Fruit fly (Drosophila melanogaster) whole organism, embryonic: ENCODE measurements around the gene GNBP1.

Experiments
- ATbp ChIP-seq: fragments of 200-800 bp; sonication (Bioruptor generic); optimal IDR thresholded peaks from 2 replicates; lab custom pipeline; 2017; ENCODE audit warnings: missing biosample characterization, mild to moderate bottlenecking, missing genetic modification characterization, missing genetic modification reagents
- B-H2 ChIP-seq: fragments of 200-800 bp; sonication (Bioruptor generic); optimal IDR thresholded peaks from 2 replicates; lab custom pipeline; 2018; ENCODE audit warnings: missing biosample characterization, mild to moderate bottlenecking, missing genetic modification characterization
- CG10274 ChIP-seq: fragments of 200-800 bp; sonication (Bioruptor generic); optimal IDR thresholded peaks from 3 replicates; lab custom pipeline; 2017; ENCODE audit warnings: missing biosample characterization, mild to moderate bottlenecking, missing genetic modification characterization
- CG10321 ChIP-seq: fragments of 200-800 bp; sonication (Bioruptor generic); IDR thresholded peaks from 2 replicates; pipeline ENCODE4 v1.3.6; 2022; ENCODE audit warnings: missing biosample characterization, missing genetic modification characterization
- CG10431 ChIP-seq: fragments of 200-800 bp; sonication (Bioruptor generic); optimal IDR thresholded peaks from 3 replicates; lab custom pipeline; 2018; ENCODE audit warnings: missing biosample characterization, mild to moderate bottlenecking, missing genetic modification characterization
- CG10543 ChIP-seq: fragments of 200-800 bp; sonication (Bioruptor generic); optimal IDR thresholded peaks from 3 replicates; lab custom pipeline; 2017; ENCODE audit warnings: missing biosample characterization, mild to moderate bottlenecking, missing genetic modification characterization, moderate library complexity
- CG12104 ChIP-seq: fragments of 200-800 bp; sonication (Bioruptor generic); optimal IDR thresholded peaks from 3 replicates; lab custom pipeline; 2016; ENCODE audit warnings: missing biosample characterization, missing genetic modification characterization
- CG12391 ChIP-seq: fragments of 200-800 bp; sonication (Bioruptor generic); optimal IDR thresholded peaks from 3 replicates; lab custom pipeline; 2018; ENCODE audit warnings: missing biosample characterization, mild to moderate bottlenecking, missing genetic modification characterization, moderate library complexity
- CG12744 ChIP-seq: fragments of 200-800 bp; sonication (Bioruptor generic); optimal IDR thresholded peaks from 2 replicates; lab custom pipeline; 2016; ENCODE audit warnings: missing biosample characterization, missing genetic modification characterization
- CG14014 ChIP-seq: fragments of 200-800 bp; sonication (Bioruptor generic); IDR thresholded peaks from 2 replicates; pipeline ENCODE4 v1.3.6; 2022; ENCODE audit warnings: missing biosample characterization, missing genetic modification characterization
- CG15479 ChIP-seq: fragments of 200-800 bp; sonication (Bioruptor generic); optimal IDR thresholded peaks from 3 replicates; lab custom pipeline; 2019; ENCODE audit warnings: missing biosample characterization, mild to moderate bottlenecking, missing genetic modification characterization, moderate library complexity
- CG1792 ChIP-seq: fragments of 200-800 bp; sonication (Bioruptor generic); optimal IDR thresholded peaks from 2 replicates; lab custom pipeline; 2016; ENCODE audit warnings: missing biosample characterization, missing genetic modification characterization
- CG3407 ChIP-seq: fragments of 200-800 bp; sonication (Bioruptor generic); optimal IDR thresholded peaks from 2 replicates; lab custom pipeline; 2018; ENCODE audit warnings: missing biosample characterization, mild to moderate bottlenecking, missing genetic modification characterization
- CG4360 ChIP-seq: fragments of 200-800 bp; sonication (Bioruptor generic); IDR thresholded peaks from 2 replicates; pipeline ENCODE4 v1.3.6; 2022; ENCODE audit warnings: missing biosample characterization, missing genetic modification characterization
- CG7271 ChIP-seq: fragments of 200-800 bp; sonication (Bioruptor generic); optimal IDR thresholded peaks from 2 replicates; lab custom pipeline; 2018; ENCODE audit warnings: missing biosample characterization, mild to moderate bottlenecking, missing genetic modification characterization, moderate library complexity
- CG7556 ChIP-seq: fragments of 200-800 bp; sonication (Bioruptor generic); optimal IDR thresholded peaks from 2 replicates; lab custom pipeline; 2017; ENCODE audit warnings: missing biosample characterization, mild to moderate bottlenecking, missing genetic modification characterization
- CG8089 ChIP-seq: fragments of 200-800 bp; sonication (Bioruptor generic); optimal IDR thresholded peaks from 3 replicates; lab custom pipeline; 2016; ENCODE audit warnings: missing biosample characterization, missing genetic modification characterization
- CHES-1-like ChIP-seq: fragments of 200-800 bp; sonication (Bioruptor generic); optimal IDR thresholded peaks from 2 replicates; lab custom pipeline; 2016; ENCODE audit warnings: missing biosample characterization, missing genetic modification characterization
- CrebB ChIP-seq: fragments of 200-800 bp; sonication (Bioruptor generic); optimal IDR thresholded peaks from 3 replicates; lab custom pipeline; 2018; ENCODE audit warnings: missing biosample characterization, mild to moderate bottlenecking, missing genetic modification characterization
- Eip74EF ChIP-seq, 2 experiments: fragments of 200-800 bp in 1 of 2; fragments of >200 bp in 1 of 2; sonication (Bioruptor generic) in 1 of 2; optimal IDR thresholded peaks; 2 replicates each; lab custom pipeline; 2017 to 2019; ENCODE audit warnings: missing biosample characterization in 2 of 2, missing genetic modification characterization in 2 of 2, mild to moderate bottlenecking in 1 of 2, moderate library complexity in 1 of 2
- HHEX ChIP-seq: fragments of 200-800 bp; sonication (Bioruptor generic); optimal IDR thresholded peaks from 3 replicates; lab custom pipeline; 2017; ENCODE audit warnings: missing biosample characterization, mild to moderate bottlenecking, missing genetic modification characterization, missing genetic modification reagents
- Hmr ChIP-seq: fragments of 200-800 bp; sonication (Bioruptor generic); optimal IDR thresholded peaks from 3 replicates; lab custom pipeline; 2017; ENCODE audit warnings: mild to moderate bottlenecking, missing biosample characterization, missing genetic modification reagents, missing genetic modification characterization
- Hmx ChIP-seq: fragments of 200-800 bp; sonication (Bioruptor generic); optimal IDR thresholded peaks from 2 replicates; lab custom pipeline; 2016; ENCODE audit warnings: missing biosample characterization, missing genetic modification characterization
- Hr51 ChIP-seq, 2 experiments: fragments of 200-800 bp; sonication (Bioruptor generic); optimal IDR thresholded peaks; 2 replicates in 1 of 2; 3 replicates in 1 of 2; lab custom pipeline; 2016 to 2018; ENCODE audit warnings: missing biosample characterization in 2 of 2, missing genetic modification characterization in 2 of 2, mild to moderate bottlenecking in 1 of 2, moderate library complexity in 1 of 2
- Lhr ChIP-seq: fragments of 200-800 bp; sonication (Bioruptor generic); optimal IDR thresholded peaks from 3 replicates; lab custom pipeline; 2017; ENCODE audit warnings: mild to moderate bottlenecking, missing biosample characterization, missing genetic modification reagents, missing genetic modification characterization
- Lim3 ChIP-seq: fragments of 200-800 bp; sonication (Bioruptor generic); IDR thresholded peaks from 2 replicates; pipeline ENCODE4 v1.3.6; 2022; ENCODE audit warnings: missing biosample characterization, missing genetic modification characterization
- NC2β ChIP-seq: fragments of 200-800 bp; sonication (Bioruptor generic); optimal IDR thresholded peaks from 2 replicates; lab custom pipeline; 2016; ENCODE audit warnings: missing biosample characterization, missing genetic modification characterization
- NFAT ChIP-seq: fragments of 200-800 bp; sonication (Bioruptor generic); IDR thresholded peaks from 2 replicates; pipeline ENCODE4 v1.3.6; 2022; ENCODE audit warnings: missing biosample characterization, missing genetic modification characterization
- Poxn ChIP-seq: fragments of 200-800 bp; sonication (Bioruptor generic); IDR thresholded peaks from 2 replicates; pipeline ENCODE4 v1.3.6; 2022; ENCODE audit warnings: missing biosample characterization, missing genetic modification characterization
- Sry-δ ChIP-seq: fragments of 200-800 bp; sonication (Bioruptor generic); optimal IDR thresholded peaks from 2 replicates; lab custom pipeline; 2016; ENCODE audit warnings: missing biosample characterization, missing genetic modification characterization
- Xrp1 ChIP-seq: fragments of 200-800 bp; sonication (Bioruptor generic); IDR thresholded peaks from 2 replicates; pipeline ENCODE4 v1.3.6; 2022; ENCODE audit warnings: missing biosample characterization, missing genetic modification characterization
- ase ChIP-seq: fragments of 200-800 bp; sonication (Bioruptor generic); IDR thresholded peaks from 3 replicates; pipeline ENCODE4 v1.3.6; 2022; ENCODE audit warnings: missing biosample characterization, missing genetic modification characterization
- ash1 ChIP-seq: fragments of 200-800 bp; sonication (Bioruptor generic); optimal IDR thresholded peaks from 2 replicates; lab custom pipeline; 2018; ENCODE audit warnings: missing biosample characterization, mild to moderate bottlenecking, missing genetic modification characterization
- croc ChIP-seq: fragments of 200-800 bp; sonication (Bioruptor generic); conservative IDR thresholded peaks from 3 replicates; pipeline ENCODE4 v1.3.6; 2022; ENCODE audit warnings: missing biosample characterization, missing genetic modification characterization
- cwo ChIP-seq: fragments of 200-800 bp; sonication (Bioruptor generic); optimal IDR thresholded peaks from 3 replicates; lab custom pipeline; 2017; ENCODE audit warnings: missing biosample characterization, missing genetic modification characterization, mild to moderate bottlenecking, moderate library complexity, missing genetic modification reagents
- da ChIP-seq: fragments of 200-800 bp; sonication (Bioruptor generic); optimal IDR thresholded peaks from 2 replicates; lab custom pipeline; 2016; ENCODE audit warnings: missing biosample characterization, missing genetic modification characterization
- exex ChIP-seq: fragments of 200-800 bp; sonication (Bioruptor generic); optimal IDR thresholded peaks from 4 replicates; lab custom pipeline; 2018; ENCODE audit warnings: missing biosample characterization, mild to moderate bottlenecking, missing genetic modification characterization, moderate library complexity
- fd96Cb ChIP-seq: fragments of 200-800 bp; sonication (Bioruptor generic); optimal IDR thresholded peaks from 2 replicates; lab custom pipeline; 2018; ENCODE audit warnings: missing biosample characterization, mild to moderate bottlenecking, missing genetic modification characterization, moderate library complexity
- gro ChIP-seq: fragments of 200-800 bp; sonication (Bioruptor generic); optimal IDR thresholded peaks from 2 replicates; lab custom pipeline; 2016; ENCODE audit warnings: missing biosample characterization, missing genetic modification characterization
- jumu ChIP-seq: fragments of 200-800 bp; sonication (Bioruptor generic); optimal IDR thresholded peaks from 3 replicates; lab custom pipeline; 2016; ENCODE audit warnings: missing biosample characterization, missing genetic modification characterization
- kay ChIP-seq: fragments of 200-800 bp; sonication (Bioruptor generic); optimal IDR thresholded peaks from 2 replicates; lab custom pipeline; 2016; ENCODE audit warnings: missing biosample characterization, missing genetic modification characterization
- lmd ChIP-seq: fragments of 200-800 bp; sonication (Bioruptor generic); IDR thresholded peaks from 2 replicates; pipeline ENCODE4 v1.3.6; 2022; ENCODE audit warnings: missing biosample characterization, missing genetic modification characterization
- nerfin-2 ChIP-seq: fragments of 200-800 bp; sonication (Bioruptor generic); IDR thresholded peaks from 2 replicates; pipeline ENCODE4 v1.3.6; 2022; ENCODE audit warnings: missing biosample characterization, missing genetic modification characterization; ENCODE audit not compliant: partially characterized antibody
- psq ChIP-seq: fragments of 200-800 bp; sonication (Bioruptor generic); optimal IDR thresholded peaks from 2 replicates; lab custom pipeline; 2017; ENCODE audit warnings: missing biosample characterization, missing genetic modification characterization
- sd ChIP-seq: fragments of 200-800 bp; sonication (Bioruptor generic); optimal IDR thresholded peaks from 3 replicates; lab custom pipeline; 2018; ENCODE audit warnings: missing biosample characterization, mild to moderate bottlenecking, missing genetic modification characterization, moderate library complexity
- shn ChIP-seq: fragments of 200-800 bp; sonication (Bioruptor generic); optimal IDR thresholded peaks from 3 replicates; lab custom pipeline; 2016; ENCODE audit warnings: missing biosample characterization, missing genetic modification characterization
- ssp ChIP-seq: fragments of 200-800 bp; sonication (Bioruptor generic); IDR thresholded peaks from 2 replicates; pipeline ENCODE4 v1.3.6; 2022; ENCODE audit warnings: missing biosample characterization, missing genetic modification characterization
- stc ChIP-seq: fragments of 200-800 bp; sonication (Bioruptor generic); IDR thresholded peaks from 2 replicates; pipeline ENCODE4 v1.3.6; 2022; ENCODE audit warnings: missing biosample characterization, missing genetic modification characterization
- stwl ChIP-seq: fragments of 200-800 bp; sonication (Bioruptor generic); optimal IDR thresholded peaks from 3 replicates; lab custom pipeline; 2018; ENCODE audit warnings: missing biosample characterization, mild to moderate bottlenecking, missing genetic modification characterization, moderate library complexity
- trem ChIP-seq: fragments of 200-800 bp; optimal IDR thresholded peaks from 3 replicates; lab custom pipeline; 2019; ENCODE audit warnings: missing biosample characterization, mild to moderate bottlenecking, missing genetic modification characterization, moderate library complexity

The GNBP1 gene

DNA sequence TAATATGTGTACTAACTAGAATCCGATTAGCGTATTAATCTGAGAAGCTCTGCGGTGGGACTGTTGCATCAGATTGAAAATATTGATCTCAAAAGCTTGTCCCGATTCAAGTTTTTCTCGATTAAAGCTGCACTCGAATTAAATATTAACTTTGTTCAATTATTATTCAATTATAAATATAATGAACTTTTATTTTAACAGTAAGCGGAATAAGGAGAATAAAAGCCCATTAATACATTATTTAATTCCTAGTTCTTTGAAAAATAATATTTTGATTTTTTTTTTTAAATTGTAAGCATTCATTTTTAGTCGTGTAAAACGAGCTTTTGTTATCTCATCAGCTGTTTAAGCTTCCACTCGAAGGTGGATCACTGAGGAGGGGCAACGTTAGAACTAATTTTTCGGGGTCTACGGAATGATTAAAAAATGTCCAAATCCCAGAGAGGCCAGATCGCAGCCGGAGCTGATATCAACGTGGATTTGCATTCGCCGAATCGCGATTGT, at the start of gene GNBP1, which contains the start of gene GNBP2 (continued):
- TF ChIP-seq CG10274 (no peak), Lhr (GFP tag; lab: Kevin White, UChicago) (no peak), CG7556 (GFP tag; lab: Kevin White, UChicago) (peak; percentile 73), CG10431 (no peak), Hmx (GFP tag; lab: Kevin White, UChicago) (no peak), croc (GFP tag; lab: Robert Waterston, UW) (0 out of 3 replicates have a peak, but pooled peaks have one; percentile 18), CG15479 (GFP tag; lab: Kevin White, UChicago) (no peak), CHES-1-like (no peak), nerfin-2 (GFP tag; lab: Robert Waterston, UW) (no peak), NC2β (GFP tag; lab: Kevin White, UChicago) (no peak), ash1 (GFP tag; lab: Kevin White, UChicago) (no peak), CG10543 (no peak), CG3407 (GFP tag; lab: Kevin White, UChicago) (no peak), ssp (GFP tag; lab: Robert Waterston, UW) (peak; percentile 49), lmd (GFP tag; lab: Robert Waterston, UW) (peak; percentile 70), stwl (no peak), CG12391 (tag; lab: Kevin White, UChicago) (peak; percentile 72), ase (GFP tag; lab: Robert Waterston, UW) (no peak; the same call in 2 of the 3 replicates), CG12104 (GFP tag; lab: Kevin White, UChicago) (no peak), trem (tag; lab: Kevin White, UChicago) (no peak), da (GFP tag; lab: Kevin White, UChicago) (no peak), kay (GFP tag; lab: Kevin White, UChicago) (no peak), Sry-δ (GFP tag; lab: Kevin White, UChicago) (no peak), gro (no peak), CrebB (tag; lab: Kevin White, UChicago) (no peak), Xrp1 (GFP tag; lab: Robert Waterston, UW) (peak; percentile 59; the same call in 1 of the 2 replicates), cwo (GFP tag; lab: Kevin White, UChicago) (peak; percentile 70), fd96Cb (tag; lab: Kevin White, UChicago) (peak; percentile 56), NFAT (GFP tag; lab: Robert Waterston, UW) (no peak), Lim3 (GFP tag; lab: Robert Waterston, UW) (no peak), CG14014 (GFP tag; lab: Robert Waterston, UW) (peak; percentile 41; the same call in 1 of the 2 replicates), stc (GFP tag; lab: Robert Waterston, UW) (peak; percentile 75), exex (tag; lab: Kevin White, UChicago) (peak; percentile 10), Hmr (GFP tag; lab: Kevin White, UChicago) (peak; percentile 57), jumu (no peak), CG8089 (GFP tag; lab: Kevin White, UChicago) (no peak), HHEX (peak; percentile 55), ATbp (GFP tag; lab: Kevin White, UChicago) (peak; percentile 46), CG4360 (GFP tag; lab: Robert Waterston, UW) (no peak), Eip74EF (GFP tag; optimal IDR thresholded peaks at IDR 0.05; lab: Kevin White, UChicago) (peak in 1 of 2 experiments; percentile 48), CG1792 (no peak), B-H2 (GFP tag; lab: Kevin White, UChicago) (no peak), CG7271 (tag; lab: Kevin White, UChicago) (no peak), Poxn (GFP tag; lab: Robert Waterston, UW) (no peak), CG12744 (GFP tag; lab: Kevin White, UChicago) (no peak), CG10321 (0 out of 2 replicates have a peak, but pooled peaks have one; percentile 9), shn (GFP tag; lab: Kevin White, UChicago) (no peak), sd (no peak), Hr51 (GFP tag; optimal IDR thresholded peaks at IDR 0.05; lab: Kevin White, UChicago) (peak in 1 of 2 experiments; percentile 78), psq (GFP tag; lab: Kevin White, UChicago) (no peak)
